Fruit fly (Drosophila melanogaster) whole organism, wandering third instar larva: ENCODE data around the gene Ste12DOR.

Source experiments
- CG32264 ChIP-seq: fragments of 200-800 bp; sonication (Bioruptor generic); optimal IDR thresholded peaks from 2 replicates; lab custom pipeline; 2016; ENCODE audit warnings: missing biosample characterization, missing genetic modification characterization
- CG9705 ChIP-seq: fragments of 200-800 bp; sonication (Bioruptor generic); optimal IDR thresholded peaks from 2 replicates; lab custom pipeline; 2018; ENCODE audit warnings: missing biosample characterization, mild to moderate bottlenecking, missing genetic modification characterization
- CrebA ChIP-seq: fragments of 200-800 bp; sonication (Bioruptor generic); optimal IDR thresholded peaks from 2 replicates; lab custom pipeline; 2016; ENCODE audit warnings: missing biosample characterization, mild to moderate bottlenecking, missing genetic modification characterization, borderline replicate concordance
- Dfd ChIP-seq: fragments of >200 bp; optimal IDR thresholded peaks from 2 replicates; lab custom pipeline; 2017; ENCODE audit warnings: missing biosample characterization, missing genetic modification characterization
- Dif ChIP-seq: fragments of 200-275, 200-300 bp; sonication (Bioruptor generic); optimal IDR thresholded peaks from 2 replicates; lab custom pipeline; 2018; ENCODE audit warnings: missing biosample characterization, missing genetic modification characterization; ENCODE audit not compliant: partially characterized antibody
- GATAd ChIP-seq: sonication (Bioruptor generic); optimal IDR thresholded peaks from 2 replicates; lab custom pipeline; 2016; ENCODE audit warnings: missing biosample characterization, missing genetic modification characterization
- HLH106 ChIP-seq: fragments of 200-800 bp; optimal IDR thresholded peaks from 3 replicates; lab custom pipeline; 2019; ENCODE audit warnings: missing biosample characterization, mild to moderate bottlenecking, missing genetic modification characterization, moderate library complexity
- Hnf4 ChIP-seq: fragments of 200-800 bp; sonication (Bioruptor generic); optimal IDR thresholded peaks from 2 replicates; lab custom pipeline; 2016; ENCODE audit warnings: missing biosample characterization, mild to moderate bottlenecking, missing genetic modification characterization
- Hr78 ChIP-seq: fragments of >200 bp; optimal IDR thresholded peaks from 2 replicates; lab custom pipeline; 2017; ENCODE audit warnings: missing biosample characterization, missing genetic modification characterization
- Hr83 ChIP-seq: fragments of 200-300 bp; sonication (Bioruptor generic); optimal IDR thresholded peaks from 2 replicates; lab custom pipeline; 2016; ENCODE audit warnings: missing biosample characterization, mild to moderate bottlenecking, missing genetic modification characterization, moderate library complexity; ENCODE audit not compliant: poor library complexity, severe bottlenecking
- Jra ChIP-seq: sonication (Bioruptor generic); optimal IDR thresholded peaks from 2 replicates; lab custom pipeline; 2016; ENCODE audit warnings: missing biosample characterization, missing genetic modification characterization
- Mio ChIP-seq: sonication (Bioruptor generic); optimal IDR thresholded peaks from 2 replicates; lab custom pipeline; 2016; ENCODE audit warnings: missing biosample characterization, missing genetic modification characterization
- N ChIP-seq: fragments of >200 bp; optimal IDR thresholded peaks from 2 replicates; lab custom pipeline; 2018; ENCODE audit warnings: missing biosample characterization, missing external identifiers, missing genetic modification characterization
- OdsH ChIP-seq: fragments of 200-800 bp; sonication (Bioruptor generic); optimal IDR thresholded peaks from 2 replicates; lab custom pipeline; 2016; ENCODE audit warnings: missing biosample characterization, mild to moderate bottlenecking, missing genetic modification characterization
- Rel ChIP-seq, 2 experiments: fragments of 200-800 bp; sonication (Bioruptor generic) in 1 of 2; optimal IDR thresholded peaks; 2 replicates in 1 of 2; 3 replicates in 1 of 2; lab custom pipeline; 2016 to 2019; ENCODE audit warnings: mild to moderate bottlenecking in 2 of 2, missing biosample characterization in 2 of 2, missing genetic modification characterization in 2 of 2, moderate library complexity in 1 of 2
- Sp1 ChIP-seq: fragments of 200-800 bp; sonication (Bioruptor generic); optimal IDR thresholded peaks from 3 replicates; lab custom pipeline; 2019; ENCODE audit warnings: missing biosample characterization, mild to moderate bottlenecking, missing genetic modification characterization, moderate library complexity
- Vsx2 ChIP-seq: fragments of 200-300, 225-300 bp; sonication (Bioruptor generic); optimal IDR thresholded peaks from 2 replicates; lab custom pipeline; 2018; ENCODE audit warnings: missing biosample characterization, missing genetic modification characterization; ENCODE audit not compliant: partially characterized antibody
- br ChIP-seq: fragments of 200-800 bp; sonication (Bioruptor generic); optimal IDR thresholded peaks from 2 replicates; lab custom pipeline; 2016; ENCODE audit warnings: missing biosample characterization, missing genetic modification characterization
- brk ChIP-seq: fragments of 200-800 bp; sonication (Bioruptor generic); optimal IDR thresholded peaks from 2 replicates; lab custom pipeline; 2016; ENCODE audit warnings: missing biosample characterization, mild to moderate bottlenecking, missing genetic modification characterization
- dl ChIP-seq, 2 experiments: fragments of 175-275, 200-275 bp in 1 of 2; fragments of 200-275 bp in 1 of 2; sonication (Bioruptor generic); optimal IDR thresholded peaks; lab custom pipeline; 2018; ENCODE audit warnings: mild to moderate bottlenecking in 2 of 2, missing biosample characterization in 2 of 2, missing genetic modification characterization in 2 of 2, moderate library complexity in 2 of 2; ENCODE audit not compliant: partially characterized antibody in 2 of 2, insufficient read depth in 1 of 2
- dmrt93B ChIP-seq: fragments of 200-800 bp; sonication (Bioruptor generic); optimal IDR thresholded peaks from 2 replicates; lab custom pipeline; 2018; ENCODE audit warnings: missing biosample characterization, mild to moderate bottlenecking, missing genetic modification characterization
- dsf ChIP-seq: sonication (Bioruptor generic); optimal IDR thresholded peaks from 2 replicates; lab custom pipeline; 2016; ENCODE audit warnings: missing biosample characterization, missing genetic modification characterization, borderline replicate concordance
- ey ChIP-seq: fragments of 200-800 bp; sonication (Bioruptor generic); optimal IDR thresholded peaks from 2 replicates; lab custom pipeline; 2016; ENCODE audit warnings: missing biosample characterization, missing genetic modification characterization
- foxo ChIP-seq, 2 experiments: fragments of 200-800 bp; sonication (Bioruptor generic); optimal IDR thresholded peaks; 2 replicates in 1 of 2; 3 replicates in 1 of 2; lab custom pipeline; 2016 to 2017; ENCODE audit warnings: missing biosample characterization in 2 of 2, missing genetic modification characterization in 2 of 2
- fru ChIP-seq: fragments of 200-800 bp; sonication (Bioruptor generic); optimal IDR thresholded peaks from 3 replicates; lab custom pipeline; 2016; ENCODE audit warnings: missing biosample characterization, mild to moderate bottlenecking, missing genetic modification characterization
- h ChIP-seq: fragments of 200-800 bp; sonication (Bioruptor generic); optimal IDR thresholded peaks from 3 replicates; lab custom pipeline; 2016; ENCODE audit warnings: missing biosample characterization, mild to moderate bottlenecking, missing genetic modification characterization
- jim ChIP-seq: fragments of 175-275, 200-325 bp; sonication (Bioruptor generic); optimal IDR thresholded peaks from 2 replicates; lab custom pipeline; 2016; ENCODE audit warnings: missing biosample characterization, mild to moderate bottlenecking, missing genetic modification characterization
- lola ChIP-seq: fragments of >200 bp; optimal IDR thresholded peaks from 2 replicates; lab custom pipeline; 2017; ENCODE audit warnings: missing biosample characterization, missing genetic modification characterization
- pan ChIP-seq: fragments of >200 bp; optimal IDR thresholded peaks from 2 replicates; lab custom pipeline; 2017
- psq ChIP-seq: fragments of 200-800 bp; sonication (Bioruptor generic); optimal IDR thresholded peaks from 3 replicates; lab custom pipeline; 2017; ENCODE audit warnings: missing biosample characterization, mild to moderate bottlenecking, missing genetic modification characterization, moderate library complexity
- rgr ChIP-seq: fragments of 200-800 bp; sonication (Bioruptor generic); optimal IDR thresholded peaks from 3 replicates; lab custom pipeline; 2016; ENCODE audit warnings: missing biosample characterization, mild to moderate bottlenecking, missing genetic modification characterization
- sage ChIP-seq: fragments of 200-800 bp; sonication (Bioruptor generic); optimal IDR thresholded peaks from 2 replicates; lab custom pipeline; 2016; ENCODE audit warnings: missing biosample characterization, mild to moderate bottlenecking, missing genetic modification characterization
- sv ChIP-seq: fragments of 200-800 bp; sonication (Bioruptor generic); optimal IDR thresholded peaks from 3 replicates; lab custom pipeline; 2016; ENCODE audit warnings: missing biosample characterization, missing genetic modification characterization
- tai ChIP-seq: sonication (Bioruptor generic); optimal IDR thresholded peaks from 2 replicates; lab custom pipeline; 2016; ENCODE audit warnings: missing biosample characterization, missing genetic modification characterization
- usp ChIP-seq: fragments of >200 bp; optimal IDR thresholded peaks from 2 replicates; lab custom pipeline; 2017; ENCODE audit warnings: missing biosample characterization, missing genetic modification characterization
- woc ChIP-seq: sonication (Bioruptor generic); optimal IDR thresholded peaks from 2 replicates; lab custom pipeline; 2016; ENCODE audit warnings: missing biosample characterization, mild to moderate bottlenecking, missing genetic modification characterization

Gene Ste12DOR

dm6 chrX:13990474-13991221, 9.4 kb upstream of the Ste12DOR start, which contains the start of gene mamo:
Gene mamo, minus strand, starts transcription at chrX:13990527.
- TF ChIP-seq lola (no peak), Dif (GFP tag; lab: Kevin White, UChicago) (peak; percentile 24), Hr78 (no peak), tai (peak; percentile 16), Jra (GFP tag; lab: Kevin White, UChicago) (no peak), N (GFP tag; lab: Kevin White, UChicago) (peak; percentile 84), dsf (no peak), foxo (GFP tag; optimal IDR thresholded peaks at IDR 0.05; lab: Kevin White, UChicago) (peak in 1 of 2 experiments; percentile 72), CG32264 (GFP tag; lab: Kevin White, UChicago) (peak; percentile 55), Hnf4 (GFP tag; lab: Kevin White, UChicago) (peak; percentile 66), fru (GFP tag; lab: Kevin White, UChicago) (peak; percentile 67), h (GFP tag; lab: Kevin White, UChicago) (peak; percentile 15), sage (peak; percentile 86), Mio (GFP tag; lab: Kevin White, UChicago) (peak; percentile 13), CrebA (GFP tag; lab: Kevin White, UChicago) (peak; percentile 95), Hr83 (GFP tag; lab: Kevin White, UChicago) (peak; percentile 49), br (GFP tag; lab: Kevin White, UChicago) (peak; percentile 77), sv (GFP tag; lab: Kevin White, UChicago) (no peak), brk (GFP tag; lab: Kevin White, UChicago) (peak; percentile 19), rgr (GFP tag; lab: Kevin White, UChicago) (peak; percentile 47), pan (lab: Kevin White, UChicago) (no peak), Sp1 (peak; percentile 97), HLH106 (peak; percentile 57), Dfd (GFP tag; lab: Kevin White, UChicago) (no peak), Vsx2 (no peak), dmrt93B (GFP tag; lab: Kevin White, UChicago) (peak; percentile 47), woc (GFP tag; lab: Kevin White, UChicago) (peak; percentile 23), GATAd (GFP tag; lab: Kevin White, UChicago) (no peak), usp (GFP tag; lab: Kevin White, UChicago) (no peak), ey (GFP tag; lab: Kevin White, UChicago) (no peak), CG9705 (GFP tag; lab: Kevin White, UChicago) (peak; percentile 75), OdsH (GFP tag; lab: Kevin White, UChicago) (no peak), jim (GFP tag; lab: Kevin White, UChicago) (peak; percentile 97), dl (GFP tag; optimal IDR thresholded peaks at IDR 0.05; lab: Kevin White, UChicago; ENCODE audit: insufficient read depth in 1 of 2, partially characterized antibody in 2 of 2) (peak in 1 of 2 experiments; percentile 19), Rel (GFP tag; optimal IDR thresholded peaks at IDR 0.05; lab: Kevin White, UChicago) (peak; percentile 76), Rel (tag; optimal IDR thresholded peaks at IDR 0.05; lab: Kevin White, UChicago) (peak; percentile 82), psq (peak; percentile 80)

- peak; percentile 66 for TF ChIP-seq CrebA (GFP tag; lab: Kevin White, UChicago)
- TF ChIP-seq Vsx2 = no peak
- no peak for TF ChIP-seq usp (GFP tag; lab: Kevin White, UChicago)
- TF ChIP-seq CG9705 (GFP tag; lab: Kevin White, UChicago) = peak; percentile 9
- TF ChIP-seq Sp1 = peak; percentile 81
- TF ChIP-seq OdsH (GFP tag; lab: Kevin White, UChicago) = no peak
- TF ChIP-seq psq = peak; percentile 23
- no peak for TF ChIP-seq jim (GFP tag; lab: Kevin White, UChicago)
- TF ChIP-seq Rel (GFP tag; optimal IDR thresholded peaks at IDR 0.05; lab: Kevin White, UChicago) = no peak
- TF ChIP-seq Rel (tag; optimal IDR thresholded peaks at IDR 0.05; lab: Kevin White, UChicago) = peak; percentile 37
- TF ChIP-seq dl (GFP tag; optimal IDR thresholded peaks at IDR 0.05; lab: Kevin White, UChicago; ENCODE audit: insufficient read depth in 1 of 2, partially characterized antibody in 2 of 2) = no peak
Observed at dm6 chrX:13993144-13993700, 6.8 kb upstream of the Ste12DOR start.
